Fruit fly (Drosophila melanogaster) whole organism, prepupa: Measurements from ENCODE around the gene cactin.

Experiments
- CG3919 ChIP-seq: fragments of 200-800 bp; sonication (Bioruptor generic); optimal IDR thresholded peaks from 3 replicates; lab custom pipeline; 2016; ENCODE audit warnings: missing biosample characterization, missing genetic modification characterization
- Gug ChIP-seq: fragments of 200-800 bp; sonication (Bioruptor generic); IDR thresholded peaks from 2 replicates; pipeline ENCODE4 v1.3.6; 2022; ENCODE audit warnings: missing biosample characterization, missing genetic modification characterization
- Hr4 ChIP-seq: fragments of 200-800 bp; sonication (Bioruptor generic); optimal IDR thresholded peaks from 3 replicates; lab custom pipeline; 2016; ENCODE audit warnings: missing biosample characterization, missing genetic modification characterization
- Met ChIP-seq: fragments of 200-800 bp; sonication (Bioruptor generic); optimal IDR thresholded peaks from 3 replicates; lab custom pipeline; 2016; ENCODE audit warnings: missing biosample characterization, missing genetic modification characterization
- Sox14 ChIP-seq: fragments of 200-800 bp; sonication (Bioruptor generic); optimal IDR thresholded peaks from 3 replicates; lab custom pipeline; 2016; ENCODE audit warnings: missing biosample characterization, missing genetic modification characterization
- Sox15 ChIP-seq: fragments of 200-800 bp; sonication (Bioruptor generic); optimal IDR thresholded peaks from 3 replicates; lab custom pipeline; 2016; ENCODE audit warnings: missing biosample characterization, missing genetic modification characterization
- acj6 ChIP-seq: fragments of 200-800 bp; sonication (Bioruptor generic); optimal IDR thresholded peaks from 3 replicates; lab custom pipeline; 2016; ENCODE audit warnings: missing biosample characterization, missing genetic modification characterization
- eg ChIP-seq: fragments of 200-800 bp; sonication (Bioruptor generic); IDR thresholded peaks from 3 replicates; pipeline ENCODE4 v1.3.6; 2022; ENCODE audit warnings: missing biosample characterization, missing genetic modification characterization
- fd59A ChIP-seq: fragments of 200-800 bp; sonication (Bioruptor generic); optimal IDR thresholded peaks from 2 replicates; lab custom pipeline; 2017; ENCODE audit warnings: missing biosample characterization, mild to moderate bottlenecking, missing genetic modification characterization, missing genetic modification reagents
- net ChIP-seq: fragments of 200-800 bp; sonication (Bioruptor generic); optimal IDR thresholded peaks from 3 replicates; lab custom pipeline; 2016; ENCODE audit warnings: missing biosample characterization, missing genetic modification characterization
- pdm3 ChIP-seq: fragments of 200-800 bp; sonication (Bioruptor generic); optimal IDR thresholded peaks from 3 replicates; lab custom pipeline; 2016; ENCODE audit warnings: missing biosample characterization, missing genetic modification characterization

DNA sequence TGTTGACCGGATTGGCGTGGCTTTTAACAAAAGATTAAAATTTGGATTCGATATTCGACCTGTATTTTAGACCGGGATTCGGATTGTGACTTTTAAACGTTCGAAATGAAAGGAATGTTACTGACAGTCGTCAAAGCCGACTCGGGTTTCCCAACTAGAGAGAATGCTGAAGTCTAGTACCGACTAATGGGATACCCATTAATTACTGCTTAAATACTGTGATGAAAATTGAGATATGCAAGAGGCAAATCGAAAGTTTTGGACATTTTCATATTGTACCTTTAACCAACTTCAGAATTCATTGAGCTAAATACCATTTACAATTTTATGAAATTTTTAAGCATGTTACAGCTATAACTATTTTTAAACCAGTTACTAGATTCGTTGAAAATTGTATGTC is 9.8 kb upstream of the cactin start, which contains the start of gene CG15458:
- TF ChIP-seq Sox14 (GFP tag; lab: Kevin White, UChicago) (no peak), Hr4 (GFP tag; lab: Kevin White, UChicago) (no peak), fd59A (GFP tag; lab: Kevin White, UChicago) (no peak), acj6 (GFP tag; lab: Kevin White, UChicago) (no peak), eg (GFP tag; lab: Robert Waterston, UW) (no peak), Sox15 (GFP tag; lab: Kevin White, UChicago) (no peak), Met (GFP tag; lab: Kevin White, UChicago) (no peak), pdm3 (GFP tag; lab: Kevin White, UChicago) (no peak), CG3919 (GFP tag; lab: Kevin White, UChicago) (no peak), net (no peak), Gug (GFP tag; lab: Robert Waterston, UW) (no peak)
